Fruit fly (Drosophila melanogaster) whole organism, embryonic: Measurements from ENCODE around the gene MSAmiP.

ENCODE experiments used
- Abd-B ChIP-seq: fragments of 200-800 bp; sonication (Bioruptor generic); optimal IDR thresholded peaks from 2 replicates; lab custom pipeline; 2018; ENCODE audit warnings: missing biosample characterization, mild to moderate bottlenecking, missing genetic modification characterization, moderate library complexity
- Ada2b ChIP-seq: fragments of 200-800 bp; sonication (Bioruptor generic); IDR thresholded peaks from 2 replicates; pipeline ENCODE4 v1.3.6; 2022; ENCODE audit warnings: missing biosample characterization, missing genetic modification characterization
- Awh ChIP-seq: fragments of 200-800 bp; sonication (Bioruptor generic); IDR thresholded peaks from 2 replicates; pipeline ENCODE4, ENCODE4 v1.3.6; 2022; ENCODE audit warnings: missing biosample characterization, missing genetic modification characterization
- CG11456 ChIP-seq: fragments of 200-800 bp; sonication (Bioruptor generic); IDR thresholded peaks from 3 replicates; pipeline ENCODE4 v1.3.6; 2022; ENCODE audit warnings: missing biosample characterization, missing genetic modification characterization
- CG12104 ChIP-seq: fragments of 200-800 bp; sonication (Bioruptor generic); optimal IDR thresholded peaks from 3 replicates; lab custom pipeline; 2016; ENCODE audit warnings: missing biosample characterization, missing genetic modification characterization
- CG12744 ChIP-seq: fragments of 200-800 bp; sonication (Bioruptor generic); optimal IDR thresholded peaks from 2 replicates; lab custom pipeline; 2016; ENCODE audit warnings: missing biosample characterization, missing genetic modification characterization
- CG15514 ChIP-seq: fragments of 200-800 bp; sonication (Bioruptor generic); optimal IDR thresholded peaks from 3 replicates; lab custom pipeline; 2017; ENCODE audit warnings: missing biosample characterization, missing genetic modification characterization, mild to moderate bottlenecking, moderate library complexity, missing genetic modification reagents
- CG1602 ChIP-seq: fragments of 200-800 bp; sonication (Bioruptor generic); optimal IDR thresholded peaks from 3 replicates; lab custom pipeline; 2016; ENCODE audit warnings: missing biosample characterization, missing genetic modification characterization
- CG17385 ChIP-seq: fragments of 200-800 bp; sonication (Bioruptor generic); optimal IDR thresholded peaks from 3 replicates; lab custom pipeline; 2018; ENCODE audit warnings: missing biosample characterization, mild to moderate bottlenecking, missing genetic modification characterization
- CG1792 ChIP-seq: fragments of 200-800 bp; sonication (Bioruptor generic); optimal IDR thresholded peaks from 2 replicates; lab custom pipeline; 2016; ENCODE audit warnings: missing biosample characterization, missing genetic modification characterization
- CG2116 ChIP-seq: fragments of 200-800 bp; sonication (Bioruptor generic); optimal IDR thresholded peaks from 3 replicates; lab custom pipeline; 2018; ENCODE audit warnings: missing biosample characterization, mild to moderate bottlenecking, missing genetic modification characterization
- CG2712 ChIP-seq: fragments of 200-800 bp; optimal IDR thresholded peaks from 3 replicates; lab custom pipeline; 2019; ENCODE audit warnings: missing biosample characterization, mild to moderate bottlenecking, missing genetic modification characterization, moderate library complexity
- CG31365 ChIP-seq: fragments of 200-800 bp; sonication (Bioruptor generic); optimal IDR thresholded peaks from 2 replicates; lab custom pipeline; 2018; ENCODE audit warnings: missing biosample characterization, mild to moderate bottlenecking, missing genetic modification characterization
- CG3163 ChIP-seq: fragments of 200-800 bp; sonication (Bioruptor generic); optimal IDR thresholded peaks from 3 replicates; lab custom pipeline; 2016; ENCODE audit warnings: missing biosample characterization, missing genetic modification characterization
- CG3838 ChIP-seq: fragments of 200-800 bp; sonication (Bioruptor generic); optimal IDR thresholded peaks from 3 replicates; lab custom pipeline; 2016; ENCODE audit warnings: missing biosample characterization, missing genetic modification characterization
- CG4404 ChIP-seq: fragments of 200-800 bp; sonication (Bioruptor generic); IDR thresholded peaks from 2 replicates; pipeline ENCODE4 v1.3.6; 2022; ENCODE audit warnings: missing biosample characterization, missing genetic modification characterization
- CG4617 ChIP-seq: fragments of 200-800 bp; sonication (Bioruptor generic); optimal IDR thresholded peaks from 3 replicates; lab custom pipeline; 2016; ENCODE audit warnings: missing biosample characterization, missing genetic modification characterization, borderline replicate concordance
- CG5245 ChIP-seq: fragments of 200-800 bp; sonication (Bioruptor generic); optimal IDR thresholded peaks from 3 replicates; lab custom pipeline; 2016; ENCODE audit warnings: missing biosample characterization, missing genetic modification characterization
- CG6254 ChIP-seq: fragments of 200-800 bp; sonication (Bioruptor generic); optimal IDR thresholded peaks from 3 replicates; lab custom pipeline; 2017; ENCODE audit warnings: mild to moderate bottlenecking, missing biosample characterization, missing genetic modification reagents, missing genetic modification characterization
- CG7271 ChIP-seq: fragments of 200-800 bp; sonication (Bioruptor generic); optimal IDR thresholded peaks from 2 replicates; lab custom pipeline; 2018; ENCODE audit warnings: missing biosample characterization, mild to moderate bottlenecking, missing genetic modification characterization, moderate library complexity
- CG8089 ChIP-seq: fragments of 200-800 bp; sonication (Bioruptor generic); optimal IDR thresholded peaks from 3 replicates; lab custom pipeline; 2016; ENCODE audit warnings: missing biosample characterization, missing genetic modification characterization
- CG8359 ChIP-seq: fragments of 200-800 bp; sonication (Bioruptor generic); optimal IDR thresholded peaks from 2 replicates; lab custom pipeline; 2017; ENCODE audit warnings: missing biosample characterization, mild to moderate bottlenecking, missing genetic modification characterization, borderline replicate concordance
- CG8478 ChIP-seq: fragments of >200 bp; optimal IDR thresholded peaks from 2 replicates; lab custom pipeline; 2018
- CG9727 ChIP-seq: fragments of 200-800 bp; sonication (Bioruptor generic); optimal IDR thresholded peaks from 3 replicates; lab custom pipeline; 2017; ENCODE audit warnings: missing biosample characterization, mild to moderate bottlenecking, missing genetic modification characterization
- CTCF ChIP-seq: fragments of 200-800 bp; sonication (Bioruptor generic); optimal IDR thresholded peaks from 2 replicates; lab custom pipeline; 2017; ENCODE audit warnings: missing biosample characterization, mild to moderate bottlenecking, missing genetic modification characterization, moderate library complexity
- Camta ChIP-seq: fragments of 200-800 bp; sonication (Bioruptor generic); optimal IDR thresholded peaks from 2 replicates; lab custom pipeline; 2016; ENCODE audit warnings: missing biosample characterization, missing genetic modification characterization
- CrebB ChIP-seq: fragments of 200-800 bp; sonication (Bioruptor generic); optimal IDR thresholded peaks from 3 replicates; lab custom pipeline; 2018; ENCODE audit warnings: missing biosample characterization, mild to moderate bottlenecking, missing genetic modification characterization
- Dad ChIP-seq: fragments of 200-800 bp; sonication (Bioruptor generic); optimal IDR thresholded peaks from 3 replicates; lab custom pipeline; 2016; ENCODE audit warnings: missing biosample characterization, missing genetic modification characterization
- Dll ChIP-seq: fragments of 200-800 bp; sonication (Bioruptor generic); IDR thresholded peaks from 4 replicates; pipeline ENCODE4 v1.3.6; 2022; ENCODE audit warnings: missing biosample characterization, missing genetic modification characterization; ENCODE audit not compliant: partially characterized antibody
- Fer3 ChIP-seq: fragments of 200-800 bp; sonication (Bioruptor generic); optimal IDR thresholded peaks from 2 replicates; lab custom pipeline; 2018; ENCODE audit warnings: missing biosample characterization, mild to moderate bottlenecking, missing genetic modification characterization, moderate library complexity
- Hr39 ChIP-seq: fragments of >200 bp; optimal IDR thresholded peaks from 2 replicates; lab custom pipeline; 2017
- Lim3 ChIP-seq: fragments of 200-800 bp; sonication (Bioruptor generic); IDR thresholded peaks from 2 replicates; pipeline ENCODE4 v1.3.6; 2022; ENCODE audit warnings: missing biosample characterization, missing genetic modification characterization
- Myb ChIP-seq: fragments of 200-800 bp; sonication (Bioruptor generic); optimal IDR thresholded peaks from 2 replicates; lab custom pipeline; 2016; ENCODE audit warnings: missing biosample characterization, missing genetic modification characterization
- Oli ChIP-seq: fragments of 200-800 bp; sonication (Bioruptor generic); optimal IDR thresholded peaks from 2 replicates; lab custom pipeline; 2018; ENCODE audit warnings: missing biosample characterization, mild to moderate bottlenecking, missing genetic modification characterization, moderate library complexity
- Poxn ChIP-seq: fragments of 200-800 bp; sonication (Bioruptor generic); IDR thresholded peaks from 2 replicates; pipeline ENCODE4 v1.3.6; 2022; ENCODE audit warnings: missing biosample characterization, missing genetic modification characterization
- Sry-β ChIP-seq: fragments of 200-800 bp; sonication (Bioruptor generic); optimal IDR thresholded peaks from 2 replicates; lab custom pipeline; 2018; ENCODE audit warnings: missing biosample characterization, mild to moderate bottlenecking, missing genetic modification characterization, moderate library complexity
- YL-1 ChIP-seq: fragments of 200-800 bp; sonication (Bioruptor generic); optimal IDR thresholded peaks from 3 replicates; lab custom pipeline; 2017; ENCODE audit warnings: missing biosample characterization, mild to moderate bottlenecking, missing genetic modification characterization
- ash1 ChIP-seq: fragments of 200-800 bp; sonication (Bioruptor generic); optimal IDR thresholded peaks from 2 replicates; lab custom pipeline; 2018; ENCODE audit warnings: missing biosample characterization, mild to moderate bottlenecking, missing genetic modification characterization
- az2 ChIP-seq: fragments of 200-800 bp; sonication (Bioruptor generic); optimal IDR thresholded peaks from 3 replicates; lab custom pipeline; 2016; ENCODE audit warnings: missing biosample characterization, missing genetic modification characterization
- chn ChIP-seq: fragments of 200-800 bp; sonication (Bioruptor generic); optimal IDR thresholded peaks from 2 replicates; lab custom pipeline; 2016; ENCODE audit warnings: missing biosample characterization, missing genetic modification characterization
- fd96Cb ChIP-seq: fragments of 200-800 bp; sonication (Bioruptor generic); optimal IDR thresholded peaks from 2 replicates; lab custom pipeline; 2018; ENCODE audit warnings: missing biosample characterization, mild to moderate bottlenecking, missing genetic modification characterization, moderate library complexity
- hb ChIP-seq: fragments of 200-800 bp; sonication (Bioruptor generic); IDR thresholded peaks from 3 replicates; pipeline ENCODE4 v1.3.6; 2022; ENCODE audit warnings: missing biosample characterization, missing genetic modification characterization; ENCODE audit not compliant: partially characterized antibody
- kay ChIP-seq: fragments of 200-800 bp; sonication (Bioruptor generic); optimal IDR thresholded peaks from 2 replicates; lab custom pipeline; 2016; ENCODE audit warnings: missing biosample characterization, missing genetic modification characterization
- lola ChIP-seq, 3 experiments: fragments of >200 bp in 2 of 3; fragments of 200-800 bp in 1 of 3; sonication (Bioruptor generic) in 1 of 3; optimal IDR thresholded peaks; 2 replicates each; lab custom pipeline; 2017 to 2019; ENCODE audit warnings: missing biosample characterization in 3 of 3, missing genetic modification characterization in 3 of 3, mild to moderate bottlenecking in 1 of 3, moderate library complexity in 1 of 3
- mld ChIP-seq: fragments of 200-800 bp; sonication (Bioruptor generic); IDR thresholded peaks from 3 replicates; pipeline ENCODE4 v1.3.6; 2022; ENCODE audit warnings: missing biosample characterization, missing genetic modification characterization; ENCODE audit not compliant: partially characterized antibody
- scrt ChIP-seq: fragments of 200-800 bp; sonication (Bioruptor generic); optimal IDR thresholded peaks from 2 replicates; lab custom pipeline; 2018; ENCODE audit warnings: missing biosample characterization, mild to moderate bottlenecking, missing genetic modification characterization, moderate library complexity
- sd ChIP-seq: fragments of 200-800 bp; sonication (Bioruptor generic); optimal IDR thresholded peaks from 3 replicates; lab custom pipeline; 2018; ENCODE audit warnings: missing biosample characterization, mild to moderate bottlenecking, missing genetic modification characterization, moderate library complexity
- sr ChIP-seq: fragments of 200-800 bp; sonication (Bioruptor generic); IDR thresholded peaks from 3 replicates; pipeline ENCODE4 v1.3.6; 2022; ENCODE audit warnings: missing biosample characterization, missing genetic modification characterization
- ssp ChIP-seq: fragments of 200-800 bp; sonication (Bioruptor generic); IDR thresholded peaks from 2 replicates; pipeline ENCODE4 v1.3.6; 2022; ENCODE audit warnings: missing biosample characterization, missing genetic modification characterization
- unc-4 ChIP-seq: fragments of 200-800 bp; sonication (Bioruptor generic); IDR thresholded peaks from 2 replicates; pipeline ENCODE4 v1.3.6; 2022; ENCODE audit warnings: missing biosample characterization, missing genetic modification characterization; ENCODE audit not compliant: partially characterized antibody

Gene MSAmiP

DNA sequence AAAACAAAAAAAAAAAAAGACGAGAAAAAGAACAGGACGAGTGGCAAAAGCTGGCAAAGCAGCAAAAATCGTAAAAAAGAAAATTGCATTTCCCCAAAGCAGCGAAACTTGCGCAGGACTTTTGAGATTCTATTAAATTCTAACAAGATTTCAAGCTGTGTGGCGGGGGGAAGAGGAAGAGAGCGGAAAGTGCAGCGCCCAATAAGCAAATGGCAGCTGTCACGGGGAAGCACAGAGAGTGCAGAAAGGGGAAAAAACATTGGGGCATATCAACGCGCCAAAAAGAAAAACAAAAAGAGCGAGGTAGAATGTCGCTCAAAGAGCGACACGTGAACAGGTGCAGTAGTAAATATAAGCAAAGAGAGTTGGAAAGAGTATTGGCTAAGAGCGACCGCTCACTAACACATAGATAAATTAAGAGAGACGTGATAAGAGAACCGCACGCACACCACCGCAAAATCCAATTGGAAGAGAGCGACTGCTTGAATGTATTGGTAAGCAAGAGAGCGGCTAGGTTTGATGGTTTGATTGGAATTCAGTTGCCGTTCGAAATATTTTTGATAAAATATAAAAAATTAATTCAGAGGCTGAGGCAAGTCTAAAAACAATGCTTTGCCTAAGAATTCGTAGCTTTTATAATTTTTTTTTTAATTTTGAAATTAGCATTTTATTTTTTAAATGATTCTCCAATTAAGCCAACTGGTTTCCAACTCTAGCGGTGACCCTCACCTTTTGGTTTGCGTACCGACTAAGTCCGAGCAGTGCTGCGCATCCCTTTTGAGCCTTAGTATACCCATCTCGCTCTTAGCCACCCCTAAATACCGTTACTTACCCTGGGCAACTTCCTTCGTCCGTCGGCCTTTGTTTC is 2.9 kb upstream of the MSAmiP start (continued):
- TF ChIP-seq Camta (GFP tag; lab: Kevin White, UChicago): no peak
- TF ChIP-seq kay (GFP tag; lab: Kevin White, UChicago): no peak
- TF ChIP-seq Hr39 (lab: Kevin White, UChicago): no peak
- TF ChIP-seq YL-1: no peak
- TF ChIP-seq Dll (GFP tag; lab: Robert Waterston, UW): 0 out of 4 replicates have a peak, but pooled peaks have one; percentile 17
- no peak for TF ChIP-seq CG1792 (GFP tag; lab: Kevin White, UChicago)
- no peak for TF ChIP-seq CG4617 (GFP tag; lab: Kevin White, UChicago)
- TF ChIP-seq CG3163 (GFP tag; lab: Kevin White, UChicago): peak; percentile 100
- no peak for TF ChIP-seq CG2712 (tag; lab: Kevin White, UChicago)
- no peak for TF ChIP-seq CG8089 (GFP tag; lab: Kevin White, UChicago)
- TF ChIP-seq CG8359 (GFP tag; lab: Kevin White, UChicago): no peak
- no peak for TF ChIP-seq CG7271
- no peak for TF ChIP-seq hb (GFP tag; lab: Robert Waterston, UW)
- no peak for TF ChIP-seq Lim3
- TF ChIP-seq Ada2b (GFP tag; lab: Robert Waterston, UW): no peak
- peak; percentile 23 for TF ChIP-seq Sry-β
- no peak for TF ChIP-seq Fer3 (tag; lab: Kevin White, UChicago)
- no peak for TF ChIP-seq CG11456
- no peak for TF ChIP-seq ssp (GFP tag; lab: Robert Waterston, UW)
- TF ChIP-seq az2: no peak
- TF ChIP-seq CG31365 (tag; lab: Kevin White, UChicago): no peak
- TF ChIP-seq fd96Cb (tag; lab: Kevin White, UChicago): no peak
- no peak for TF ChIP-seq CrebB (tag; lab: Kevin White, UChicago)
- TF ChIP-seq CG17385: peak; percentile 25
- TF ChIP-seq CG8478: peak; percentile 70
- TF ChIP-seq Poxn: no peak
- TF ChIP-seq Awh: no peak
- TF ChIP-seq Myb (GFP tag; lab: Kevin White, UChicago): peak; percentile 23
- no peak for TF ChIP-seq scrt (GFP tag; lab: Kevin White, UChicago)
- TF ChIP-seq CG4404 (GFP tag; lab: Robert Waterston, UW): no peak
- TF ChIP-seq CG12744 (GFP tag; lab: Kevin White, UChicago): no peak
- TF ChIP-seq CG3838 (GFP tag; lab: Kevin White, UChicago): no peak
- TF ChIP-seq CG5245 (GFP tag; lab: Kevin White, UChicago): no peak
- no peak for TF ChIP-seq sr (GFP tag; lab: Robert Waterston, UW)
- no peak for TF ChIP-seq ash1 (GFP tag; lab: Kevin White, UChicago)
- peak; percentile 12 for TF ChIP-seq CG2116
- TF ChIP-seq CG6254 (GFP tag; lab: Kevin White, UChicago): peak; percentile 87
- TF ChIP-seq chn (GFP tag; lab: Kevin White, UChicago): peak; percentile 3
- no peak for TF ChIP-seq CG12104 (GFP tag; lab: Kevin White, UChicago)
- TF ChIP-seq unc-4 (GFP tag; lab: Robert Waterston, UW): no peak
- TF ChIP-seq Dad (GFP tag; lab: Kevin White, UChicago): no peak
- TF ChIP-seq CG9727 (GFP tag; lab: Kevin White, UChicago): no peak
- no peak for TF ChIP-seq sd (tag; lab: Kevin White, UChicago)
- TF ChIP-seq mld (GFP tag; lab: Robert Waterston, UW): no peak
- peak; percentile 73 for TF ChIP-seq CTCF (GFP tag; lab: Kevin White, UChicago)
- TF ChIP-seq lola (GFP tag; optimal IDR thresholded peaks at IDR 0.05; lab: Kevin White, UChicago): no peak
- TF ChIP-seq Abd-B (GFP tag; lab: Kevin White, UChicago): no peak
- no peak for TF ChIP-seq CG1602 (GFP tag; lab: Kevin White, UChicago)
- no peak for TF ChIP-seq Oli (tag; lab: Kevin White, UChicago)
- no peak for TF ChIP-seq CG15514 (GFP tag; lab: Kevin White, UChicago)
